Worm (Caenorhabditis elegans) whole organism, early embryonic: ENCODE results near the gene gtr-1.

Experiments
- ama-1 ChIP-seq: fragments of 150-350 bp; optimal IDR thresholded peaks from 2 replicates; lab custom pipeline; 2014
- flt-1 ChIP-seq: fragments of 200-800 bp; sonication (Bioruptor generic); IDR thresholded peaks from 2 replicates; pipeline ENCODE4 v1.3.6; 2022; ENCODE audit warnings: missing genetic modification characterization, missing compliant biosample characterization
- sea-1 ChIP-seq: fragments of 200-800 bp; sonication (Bioruptor generic); conservative IDR thresholded peaks from 2 replicates; pipeline ENCODE4 v1.3.6; 2022; ENCODE audit warnings: missing genetic modification characterization, missing compliant biosample characterization
- tbx-11 ChIP-seq: fragments of 200-800 bp; sonication (Bioruptor generic); IDR thresholded peaks from 2 replicates; pipeline ENCODE4 v1.3.6; 2022; ENCODE audit warnings: missing genetic modification characterization, missing compliant biosample characterization
- tra-4 ChIP-seq: sonication (generic microtip); optimal IDR thresholded peaks from 2 replicates; lab custom pipeline; 2017; ENCODE audit warnings: missing genetic modification characterization, missing compliant biosample characterization

DNA sequence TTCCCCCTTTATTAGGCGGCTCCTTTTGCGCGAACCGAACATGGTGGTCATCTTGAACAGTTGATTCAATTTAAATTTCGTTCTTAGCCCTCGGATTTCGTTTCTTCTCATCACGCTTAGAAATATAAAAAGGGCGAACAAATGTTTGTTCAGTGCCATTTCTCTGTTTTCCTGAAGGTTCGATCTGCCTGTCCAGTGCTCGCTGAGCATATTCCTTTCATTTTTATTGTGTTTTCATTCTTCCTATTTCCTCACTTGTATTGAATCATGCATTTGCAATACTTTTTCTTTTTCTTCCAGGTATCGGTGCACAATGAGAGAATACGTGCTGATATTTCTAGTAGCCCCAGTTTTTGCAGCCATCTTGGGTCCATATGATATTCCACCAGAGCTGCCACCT, 25.2 kb upstream of the gtr-1 start, which contains the start of gene nas-15:
- no peak for TF ChIP-seq tra-4 (tag; lab: Kevin White, UChicago)
- no peak for TF ChIP-seq ama-1 (lab: Kevin White, UChicago)
- no peak for TF ChIP-seq tbx-11 (GFP tag; lab: Robert Waterston, UW)
- no peak for TF ChIP-seq sea-1 (GFP tag; lab: Robert Waterston, UW)
- no peak for TF ChIP-seq flt-1 (GFP tag; lab: Robert Waterston, UW)
